Worm (Caenorhabditis elegans) whole organism, L4 larva: ENCODE measurements around the gene C46F9.5.
A peak's percentile ranks its signal among the peaks of the same experiment; 100 is the strongest.

ENCODE experiments used
- D1046.2 ChIP-seq: fragments of 200-800 bp; sonication (Bioruptor generic); IDR thresholded peaks from 2 replicates; pipeline ENCODE4 v1.3.6; 2022; ENCODE audit warnings: missing genetic modification characterization, missing compliant biosample characterization
- F44E2.7 ChIP-seq: fragments of 200-800 bp; sonication (Bioruptor generic); IDR thresholded peaks from 2 replicates; pipeline ENCODE4 v2.1.2; 2022; ENCODE audit warnings: missing genetic modification characterization, missing compliant biosample characterization
- R02D3.7 ChIP-seq: fragments of 150-350 bp; sonication (generic microtip); optimal IDR thresholded peaks from 3 replicates; lab custom pipeline; 2014; ENCODE audit warnings: missing biosample characterization, missing genetic modification characterization
- T26A8.4 ChIP-seq: fragments of 200-800 bp; sonication (Bioruptor generic); IDR thresholded peaks from 2 replicates; pipeline ENCODE4 v1.3.6; 2022; ENCODE audit warnings: missing genetic modification characterization, missing compliant biosample characterization
- Y48G9A.11 ChIP-seq: fragments of 200-800 bp; sonication (Bioruptor generic); IDR thresholded peaks from 2 replicates; pipeline ENCODE4 v1.3.6; 2022; ENCODE audit warnings: missing genetic modification reagents, missing genetic modification characterization, missing compliant biosample characterization
- aha-1 ChIP-seq: fragments of 150-350 bp; peaks from one replicate; lab custom pipeline; 2014; ENCODE audit warnings: missing biosample characterization, missing genetic modification characterization
- aly-2 ChIP-seq: sonication (generic microtip); optimal IDR thresholded peaks from 2 replicates; lab custom pipeline; 2018; ENCODE audit warnings: missing biosample characterization, missing genetic modification characterization
- ama-1 ChIP-seq: fragments of 150-350 bp; optimal IDR thresholded peaks from 2 replicates; lab custom pipeline; 2014; ENCODE audit warnings: inconsistent platforms, mixed read lengths
- arid-1 ChIP-seq: fragments of 200-800 bp; sonication (Bioruptor generic); conservative IDR thresholded peaks from 2 replicates; pipeline ENCODE4 v1.3.6; 2022; ENCODE audit warnings: missing genetic modification reagents, missing genetic modification characterization, missing compliant biosample characterization
- ces-1 ChIP-seq: fragments of 150-350 bp; sonication (generic microtip); optimal IDR thresholded peaks from 4 replicates; lab custom pipeline; 2014; ENCODE audit warnings: missing biosample characterization, missing genetic modification reagents, missing genetic modification characterization
- cey-2 ChIP-seq: sonication (generic microtip); optimal IDR thresholded peaks from 3 replicates; lab custom pipeline; 2017; ENCODE audit warnings: missing genetic modification characterization, mild to moderate bottlenecking, missing compliant biosample characterization, antibody characterized with exemption, borderline replicate concordance; ENCODE audit not compliant: insufficient read depth
- ctbp-1 ChIP-seq: fragments of 200-800 bp; sonication (Bioruptor generic); IDR thresholded peaks from 2 replicates; pipeline ENCODE4 v1.3.6; 2022; ENCODE audit warnings: missing genetic modification reagents, missing genetic modification characterization, missing compliant biosample characterization
- daf-12 ChIP-seq: fragments of 150-350 bp; optimal IDR thresholded peaks from 2 replicates; lab custom pipeline; 2014; ENCODE audit warnings: missing biosample characterization, missing genetic modification reagents, missing genetic modification characterization
- egl-43 ChIP-seq: fragments of 200-800 bp; sonication (Bioruptor generic); IDR thresholded peaks from 2 replicates; pipeline ENCODE4 v1.3.6; 2022; ENCODE audit warnings: missing genetic modification reagents, missing genetic modification characterization, missing compliant biosample characterization
- hlh-11 ChIP-seq: fragments of 200-800 bp; sonication (Bioruptor generic); optimal IDR thresholded peaks from 2 replicates; lab custom pipeline; 2018; ENCODE audit warnings: mild to moderate bottlenecking, missing genetic modification characterization, missing compliant biosample characterization
- lim-7 ChIP-seq: fragments of 200-800 bp; sonication (Bioruptor generic); IDR thresholded peaks from 2 replicates; pipeline ENCODE4 v1.3.6; 2022; ENCODE audit warnings: missing genetic modification characterization, missing compliant biosample characterization
- lin-13 ChIP-seq: fragments of 150-350 bp; optimal IDR thresholded peaks from 2 replicates; lab custom pipeline; 2014; ENCODE audit warnings: missing biosample characterization, missing genetic modification reagents, missing genetic modification characterization
- lin-15B ChIP-seq: fragments of 150-350 bp; sonication (generic microtip); optimal IDR thresholded peaks from 3 replicates; lab custom pipeline; 2014; ENCODE audit warnings: missing biosample characterization, missing genetic modification characterization
- lin-29 ChIP-seq: fragments of 200-800 bp; sonication (Bioruptor generic); IDR thresholded peaks from 2 replicates; pipeline ENCODE4 v1.3.6; 2022; ENCODE audit warnings: missing genetic modification reagents, missing genetic modification characterization, missing compliant biosample characterization
- lin-38 ChIP-seq: fragments of 200-800 bp; sonication (Bioruptor generic); IDR thresholded peaks from 2 replicates; pipeline ENCODE4 v1.3.6; 2022; ENCODE audit warnings: missing genetic modification reagents, missing genetic modification characterization, missing compliant biosample characterization
- lin-39 ChIP-seq: fragments of 150-350 bp; optimal IDR thresholded peaks from 2 replicates; lab custom pipeline; 2014; ENCODE audit warnings: missing biosample characterization, missing genetic modification reagents, missing genetic modification characterization
- lsy-2 ChIP-seq, 2 experiments: fragments of 150-350 bp in 1 of 2; sonication (generic microtip) in 1 of 2; optimal IDR thresholded peaks; 2 replicates each; lab custom pipeline; 2014 to 2017; ENCODE audit warnings: missing biosample characterization in 2 of 2, missing genetic modification characterization in 2 of 2
- madf-5 ChIP-seq, 2 experiments: fragments of 200-800 bp; sonication (Bioruptor generic); IDR thresholded peaks; 2 replicates each; pipeline ENCODE4 v1.3.6; 2022; ENCODE audit warnings: missing compliant biosample characterization in 2 of 2, missing genetic modification characterization in 2 of 2
- mdt-29 ChIP-seq: fragments of 200-800 bp; sonication (Bioruptor generic); IDR thresholded peaks from 2 replicates; pipeline ENCODE4 v1.3.6; 2022; ENCODE audit warnings: missing genetic modification reagents, missing genetic modification characterization, missing compliant biosample characterization
- mes-2 ChIP-seq: sonication (generic microtip); optimal IDR thresholded peaks from 2 replicates; lab custom pipeline; 2016; ENCODE audit warnings: missing genotype, mild to moderate bottlenecking, missing genetic modification characterization, missing compliant biosample characterization; ENCODE audit not compliant: poor library complexity, severe bottlenecking
- mxl-3 ChIP-seq: fragments of 200-800 bp; sonication (Bioruptor generic); optimal IDR thresholded peaks from 2 replicates; lab custom pipeline; 2018; ENCODE audit warnings: mild to moderate bottlenecking, missing genetic modification characterization, missing compliant biosample characterization
- nhr-28 ChIP-seq: fragments of 150-350 bp; optimal IDR thresholded peaks from 2 replicates; lab custom pipeline; 2014; ENCODE audit warnings: missing biosample characterization, missing genetic modification characterization
- nhr-42 ChIP-seq: fragments of 200-800 bp; sonication (Bioruptor generic); IDR thresholded peaks from 2 replicates; pipeline ENCODE4 v1.3.6; 2022; ENCODE audit warnings: missing genetic modification characterization, missing compliant biosample characterization
- nhr-77 ChIP-seq: fragments of 150-350 bp; optimal IDR thresholded peaks from 2 replicates; lab custom pipeline; 2014; ENCODE audit warnings: missing biosample characterization, missing genetic modification characterization
- php-3 ChIP-seq: fragments of 200-800 bp; sonication (Bioruptor generic); IDR thresholded peaks from 2 replicates; pipeline ENCODE4 v1.3.6; 2022; ENCODE audit warnings: missing genetic modification reagents, missing genetic modification characterization, missing compliant biosample characterization
- pqm-1 ChIP-seq: sonication (generic microtip); optimal IDR thresholded peaks from 2 replicates; lab custom pipeline; 2017; ENCODE audit warnings: missing biosample characterization, missing genetic modification characterization
- saeg-2 ChIP-seq: fragments of 200-800 bp; sonication (Bioruptor generic); IDR thresholded peaks from 2 replicates; pipeline ENCODE4 v1.3.6; 2022; ENCODE audit warnings: missing genetic modification reagents, missing genetic modification characterization, missing compliant biosample characterization
- snpc-1.2 ChIP-seq: fragments of 200-800 bp; sonication (Bioruptor generic); IDR thresholded peaks from 2 replicates; pipeline ENCODE4 v1.3.6; 2022; ENCODE audit warnings: missing genetic modification reagents, missing genetic modification characterization, missing compliant biosample characterization
- unc-62 ChIP-seq, 3 experiments: fragments of 150-350 bp in 1 of 3; sonication (generic microtip); optimal IDR thresholded peaks in 2 of 3; peaks in 1 of 3; 1 replicate in 1 of 3; 2 replicates in 2 of 3; lab custom pipeline; 2014 to 2017; ENCODE audit warnings: missing biosample characterization in 3 of 3, missing genetic modification characterization in 3 of 3, missing genetic modification reagents in 3 of 3, missing genotype in 1 of 3
- vab-7 ChIP-seq: fragments of 200-800 bp; sonication (Bioruptor generic); IDR thresholded peaks from 2 replicates; pipeline ENCODE4 v1.3.6; 2022; ENCODE audit warnings: missing genetic modification reagents, missing genetic modification characterization, missing compliant biosample characterization
- zfp-2 ChIP-seq: sonication (generic microtip); optimal IDR thresholded peaks from 2 replicates; lab custom pipeline; 2016; ENCODE audit warnings: mild to moderate bottlenecking, missing genetic modification characterization, missing compliant biosample characterization
- zip-2 ChIP-seq: fragments of 150-350 bp; optimal IDR thresholded peaks from 2 replicates; lab custom pipeline; 2014; ENCODE audit warnings: missing biosample characterization, missing genetic modification characterization
- ztf-7 ChIP-seq: fragments of 150-350 bp; optimal IDR thresholded peaks from 2 replicates; lab custom pipeline; 2014; ENCODE audit warnings: missing biosample characterization, missing genetic modification characterization

Gene C46F9.5

ce11 chrII:1926162-1926561 lies 30.8 kb downstream of the C46F9.5 start, which contains the start of gene F52C6.2:
F52C6.2 (plus strand) TSS chrII:1926462.
- TF ChIP-seq ztf-7 (no peak), unc-62 (GFP tag; optimal IDR thresholded peaks at IDR 0.05 in 1 of 2; lab: Kevin White, UChicago) (no peak), unc-62 (tag; optimal IDR thresholded peaks at IDR 0.05; lab: Kevin White, UChicago) (no peak), saeg-2 (GFP tag; lab: Robert Waterston, UW) (no peak), zfp-2 (tag; lab: Kevin White, UChicago) (no peak), lin-13 (GFP tag; lab: Kevin White, UChicago) (no peak), nhr-42 (GFP tag; lab: Robert Waterston, UW) (no peak), F44E2.7 (no peak), mdt-29 (GFP tag; lab: Robert Waterston, UW) (no peak), nhr-28 (tag; lab: Kevin White, UChicago) (no peak), zip-2 (tag; lab: Kevin White, UChicago) (no peak), lsy-2 (tag; optimal IDR thresholded peaks at IDR 0.05; lab: Kevin White, UChicago) (no peak), egl-43 (GFP tag; lab: Robert Waterston, UW) (no peak), R02D3.7 (no peak), aly-2 (tag; lab: Kevin White, UChicago) (no peak), snpc-1.2 (GFP tag; lab: Robert Waterston, UW) (no peak), lin-15B (tag; lab: Kevin White, UChicago) (no peak)
- TF ChIP-seq, all 104 proteins: peak for 0

ce11 chrII:1928578-1928977 lies 33.2 kb downstream of the C46F9.5 start:
- no peak for TF ChIP-seq T26A8.4 (GFP tag; lab: Robert Waterston, UW)
- peak; percentile 30; the same call in 1 of the 2 replicates for TF ChIP-seq lin-38 (GFP tag; lab: Robert Waterston, UW)
- TF ChIP-seq mxl-3 (GFP tag; lab: Kevin White, UChicago): no peak
- no peak for TF ChIP-seq lin-39 (tag; lab: Kevin White, UChicago)
- TF ChIP-seq D1046.2 (GFP tag; lab: Robert Waterston, UW): no peak
- TF ChIP-seq lin-15B (tag; lab: Kevin White, UChicago): no peak
- peak; percentile 25 for TF ChIP-seq aha-1 (tag; lab: Kevin White, UChicago)
- TF ChIP-seq zip-2 (tag; lab: Kevin White, UChicago): no peak
- TF ChIP-seq, all 104 proteins: peak for 2

- no peak for TF ChIP-seq hlh-11 (tag; lab: Kevin White, UChicago)
- no peak for TF ChIP-seq arid-1 (GFP tag; lab: Robert Waterston, UW)
- no peak for TF ChIP-seq daf-12 (tag; lab: Kevin White, UChicago)
- TF ChIP-seq lim-7 (GFP tag; lab: Robert Waterston, UW): no peak
- TF ChIP-seq php-3: peak; percentile 78
- TF ChIP-seq, all 104 proteins: peak for 1
Observed at ce11 chrII:1939652-1940051, 44.3 kb downstream of the C46F9.5 start, which contains the start of gene ZK250.13. ZK250.13 (minus strand) TSS chrII:1939752.

ce11 chrII:1945093-1945492 lies 49.7 kb downstream of the C46F9.5 start, which contains the start of gene ZK250.14:
ZK250.14 (minus strand) TSS chrII:1945193.
- TF ChIP-seq T26A8.4 (GFP tag; lab: Robert Waterston, UW): no peak
- TF ChIP-seq nhr-77 (tag; lab: Kevin White, UChicago): no peak
- no peak for TF ChIP-seq snpc-1.2 (GFP tag; lab: Robert Waterston, UW)
- no peak for TF ChIP-seq cey-2 (tag; lab: Kevin White, UChicago)
- TF ChIP-seq vab-7 (GFP tag; lab: Robert Waterston, UW): no peak
- no peak for TF ChIP-seq lin-29 (GFP tag; lab: Robert Waterston, UW)
- TF ChIP-seq mdt-29 (GFP tag; lab: Robert Waterston, UW): no peak
- TF ChIP-seq D1046.2 (GFP tag; lab: Robert Waterston, UW): no peak
- no peak for TF ChIP-seq ces-1
- TF ChIP-seq mes-2 (tag; lab: Kevin White, UChicago): no peak
- no peak for TF ChIP-seq ctbp-1
- TF ChIP-seq ama-1 (lab: Kevin White, UChicago): no peak
- TF ChIP-seq madf-5 (GFP tag; IDR thresholded peaks at IDR 0.05; lab: Robert Waterston, UW): no peak
- no peak for TF ChIP-seq pqm-1 (tag; lab: Kevin White, UChicago)
- no peak for TF ChIP-seq Y48G9A.11
- no peak for TF ChIP-seq nhr-42 (GFP tag; lab: Robert Waterston, UW)
- TF ChIP-seq, all 104 proteins: peak for 0
